Worm (Caenorhabditis elegans): ENCODE data around the gene lro-1.

Gene lro-1

ce11 chrX:6296402-6296844 lies 24.5 kb downstream of the lro-1 start (continued):
- TF ChIP-seq ztf-16 (tag; optimal IDR thresholded peaks at IDR 0.05) = peak; percentile 97
- peak; percentile 98 for TF ChIP-seq dve-1 (tag; optimal IDR thresholded peaks at IDR 0.05)
- TF ChIP-seq nhr-11 (tag; optimal IDR thresholded peaks at IDR 0.05) = peak; percentile 74
- TF ChIP-seq ahr-1 (tag; optimal IDR thresholded peaks at IDR 0.05) = peak; percentile 61
- TF ChIP-seq madf-2 (tag; optimal IDR thresholded peaks at IDR 0.05) = peak; percentile 83
- peak; percentile 71 for TF ChIP-seq hlh-6 (tag; optimal IDR thresholded peaks at IDR 0.05)
- TF ChIP-seq elt-2 (tag; optimal IDR thresholded peaks at IDR 0.05) = peak; percentile 80
- TF ChIP-seq hlh-8 (tag; optimal IDR thresholded peaks at IDR 0.05) = peak; percentile 64
- TF ChIP-seq pha-4 (tag; optimal IDR thresholded peaks at IDR 0.05) = no peak
- TF ChIP-seq dmd-4 (tag; optimal IDR thresholded peaks at IDR 0.05; ENCODE audit: borderline replicate concordance) = peak; percentile 78
- peak; percentile 48 for TF ChIP-seq gmeb-2 (tag; optimal IDR thresholded peaks at IDR 0.05)
- TF ChIP-seq K02D7.2 (tag; optimal IDR thresholded peaks at IDR 0.05) = no peak
- peak; percentile 78 for TF ChIP-seq C08G9.2 (tag; optimal IDR thresholded peaks at IDR 0.05)
- no peak for TF ChIP-seq elt-4 (tag; optimal IDR thresholded peaks at IDR 0.05)
- peak; percentile 100 for TF ChIP-seq ceh-18 (tag; optimal IDR thresholded peaks at IDR 0.05)
- peak; percentile 70 for TF ChIP-seq tbx-7 (tag; optimal IDR thresholded peaks at IDR 0.05)
- peak; percentile 73 for TF ChIP-seq F13H6.1 (tag; optimal IDR thresholded peaks at IDR 0.05)

DNA sequence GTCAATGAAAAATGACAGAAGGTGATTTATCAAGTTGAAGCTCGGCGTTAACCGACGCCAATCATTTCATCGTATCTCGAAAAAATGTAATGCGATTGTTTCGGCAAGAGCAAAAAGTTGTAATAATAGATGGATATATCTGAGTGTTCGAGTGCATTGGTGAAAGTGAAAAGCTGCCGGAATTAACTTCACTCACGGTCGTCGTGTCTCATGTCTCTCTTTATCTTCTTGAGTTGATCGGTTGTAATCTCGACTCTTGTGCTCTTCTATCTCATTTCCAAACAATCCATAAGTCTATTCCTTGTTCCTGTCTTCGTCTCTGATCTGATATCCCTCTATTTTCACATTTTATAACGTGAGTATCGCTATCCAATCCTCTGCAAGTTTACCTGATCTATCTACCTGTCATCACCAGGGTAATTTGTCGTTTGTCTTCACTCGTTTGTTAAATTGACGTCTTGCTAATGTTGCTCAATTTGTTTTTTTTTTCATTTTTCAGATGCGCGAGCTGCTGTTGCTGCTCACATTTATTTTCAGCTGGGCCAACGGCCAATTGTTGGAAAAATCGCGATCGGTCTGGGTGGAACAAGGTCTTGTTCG lies 27.9 kb downstream of the lro-1 start, which contains the start of gene cest-16:
Gene cest-16 (plus strand): TSS at position 302 of the 600 bp plus-strand sequence.
- peak; percentile 54 for TF ChIP-seq unc-55 (GFP tag; optimal IDR thresholded peaks at IDR 0.05)
- no peak for TF ChIP-seq ceh-19 (GFP tag; optimal IDR thresholded peaks at IDR 0.05)

DNA sequence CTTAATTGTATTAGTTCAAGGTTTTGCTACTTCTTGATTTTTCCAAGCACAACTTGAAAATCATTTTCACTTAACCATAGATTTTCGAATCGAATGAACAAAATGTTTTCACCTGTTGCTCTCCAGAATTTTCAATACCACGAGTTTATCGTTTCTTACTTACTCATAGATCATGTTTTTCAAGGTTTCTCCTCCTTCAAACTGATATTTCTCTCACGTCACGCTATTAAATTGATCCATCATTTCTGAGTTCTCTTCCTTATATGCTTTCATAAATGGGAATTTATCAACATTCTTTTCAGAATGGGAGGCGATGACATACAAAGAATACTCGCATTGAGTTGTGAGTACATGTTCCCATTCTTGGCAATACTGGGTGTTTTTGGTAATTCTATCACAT lies 39.5 kb downstream of the lro-1 start, which contains the start of gene npr-38:
Gene npr-38 (plus strand): TSS at position 301 of the 400 bp plus-strand sequence.
- TF ChIP-seq T23F11.4 (GFP tag; optimal IDR thresholded peaks at IDR 0.05) (no peak), pha-4 (tag; optimal IDR thresholded peaks at IDR 0.05) (no peak), F13H6.1 (tag; optimal IDR thresholded peaks at IDR 0.05) (no peak), unc-42 (tag; optimal IDR thresholded peaks at IDR 0.05) (no peak), K02D7.2 (tag; optimal IDR thresholded peaks at IDR 0.05) (no peak), tbx-7 (tag; optimal IDR thresholded peaks at IDR 0.05) (no peak), K09A11.1 (tag; optimal IDR thresholded peaks at IDR 0.05; ENCODE audit: insufficient read depth) (no peak), ceh-14 (tag; optimal IDR thresholded peaks at IDR 0.05) (no peak), ahr-1 (tag; optimal IDR thresholded peaks at IDR 0.05) (no peak), lim-6 (tag; optimal IDR thresholded peaks at IDR 0.05) (no peak), C38D4.7 (GFP tag; optimal IDR thresholded peaks at IDR 0.05) (no peak), ceh-9 (tag; optimal IDR thresholded peaks at IDR 0.05) (no peak), tbx-2 (tag; optimal IDR thresholded peaks at IDR 0.05) (no peak), ceh-6 (GFP tag; optimal IDR thresholded peaks at IDR 0.05) (no peak), ceh-18 (tag; optimal IDR thresholded peaks at IDR 0.05) (no peak)

- TF ChIP-seq ceh-6 (GFP tag; optimal IDR thresholded peaks at IDR 0.05) = no peak
- TF ChIP-seq K09A11.1 (tag; optimal IDR thresholded peaks at IDR 0.05; ENCODE audit: insufficient read depth) = no peak
- TF ChIP-seq che-1 (tag; optimal IDR thresholded peaks at IDR 0.05) = no peak
- no peak for TF ChIP-seq nfya-1 (tag; optimal IDR thresholded peaks at IDR 0.05)
- no peak for TF ChIP-seq ceh-22 (tag; optimal IDR thresholded peaks at IDR 0.05)
- no peak for TF ChIP-seq madf-2 (tag; optimal IDR thresholded peaks at IDR 0.05)
- no peak for TF ChIP-seq gmeb-2 (tag; optimal IDR thresholded peaks at IDR 0.05)
- no peak for TF ChIP-seq pqm-1 (tag; optimal IDR thresholded peaks at IDR 0.05)
- no peak for TF ChIP-seq pha-4 (tag; optimal IDR thresholded peaks at IDR 0.05)
- TF ChIP-seq hlh-6 (tag; optimal IDR thresholded peaks at IDR 0.05) = no peak
- TF ChIP-seq sox-2 (GFP tag; IDR thresholded peaks at IDR 0.05) = no peak
- no peak for TF ChIP-seq unc-86 (tag; optimal IDR thresholded peaks at IDR 0.05)
- TF ChIP-seq lim-6 (tag; optimal IDR thresholded peaks at IDR 0.05) = no peak
These were observed 46.9 kb downstream of the lro-1 start for ce11 chrX:6318803-6319202.
